Fruit fly (Drosophila melanogaster): ENCODE results near the gene Rga.

The Rga gene

DNA sequence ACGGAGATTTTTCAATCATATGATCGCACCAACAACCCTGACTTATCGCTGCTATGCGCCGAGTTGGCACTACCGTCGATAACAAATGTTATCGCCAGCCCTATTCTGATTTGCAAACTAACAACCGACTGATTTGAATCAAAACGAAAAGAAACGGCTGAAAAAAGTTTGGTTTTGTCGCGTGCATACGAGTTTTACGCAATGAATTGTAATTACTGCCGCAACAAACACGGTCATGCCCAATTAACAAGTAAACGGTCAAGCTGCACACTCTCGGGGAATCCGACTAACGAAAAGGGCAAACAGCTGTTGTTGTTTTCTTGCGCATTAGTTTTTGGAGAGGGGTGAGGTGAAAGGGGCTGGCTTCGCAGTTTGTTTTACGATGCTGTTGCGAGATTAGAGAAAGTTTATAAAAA lies 48.1 kb downstream of the Rga start, which contains the start of the genes CG14671 and CG12746 (continued):
- TF ChIP-seq ttk (GFP tag; IDR thresholded peaks at IDR 0.05) (no peak), gsb (GFP tag; IDR thresholded peaks at IDR 0.05) (no peak), CG12299 (tag; optimal IDR thresholded peaks at IDR 0.05) (peak; percentile 22), CG1233 (GFP tag; optimal IDR thresholded peaks at IDR 0.05) (no peak), CG11723 (GFP tag; optimal IDR thresholded peaks at IDR 0.05) (no peak), CG10321 (GFP tag; IDR thresholded peaks at IDR 0.05) (no peak), NC2β (GFP tag; optimal IDR thresholded peaks at IDR 0.05) (no peak), Oaz (GFP tag; IDR thresholded peaks at IDR 0.05) (no peak), jumu (GFP tag; optimal IDR thresholded peaks at IDR 0.05) (no peak), Rfx (GFP tag; IDR thresholded peaks at IDR 0.05) (no peak), CG3838 (GFP tag; optimal IDR thresholded peaks at IDR 0.05) (no peak), CG14441 (GFP tag; IDR thresholded peaks at IDR 0.05) (no peak), dati (GFP tag; IDR thresholded peaks at IDR 0.05) (no peak), CG13287 (GFP tag; IDR thresholded peaks at IDR 0.05; ENCODE audit: partially characterized antibody) (peak; percentile 53), crp (GFP tag; optimal IDR thresholded peaks at IDR 0.05) (peak; percentile 68 to 96), fu2 (GFP tag; optimal IDR thresholded peaks at IDR 0.05) (no peak), Rx (GFP tag; IDR thresholded peaks at IDR 0.05) (no peak), z (GFP tag; IDR thresholded peaks at IDR 0.05) (no peak), CG11504 (tag; optimal IDR thresholded peaks at IDR 0.05) (no peak), Lim3 (GFP tag; IDR thresholded peaks at IDR 0.05) (no peak), crol (GFP tag; IDR thresholded peaks at IDR 0.05) (peak; percentile 94), CG30431 (GFP tag; optimal IDR thresholded peaks at IDR 0.05) (no peak), Lpt (GFP tag; optimal IDR thresholded peaks at IDR 0.05) (no peak), CG15696 (tag; optimal IDR thresholded peaks at IDR 0.05) (no peak), pita (GFP tag; optimal IDR thresholded peaks at IDR 0.05) (no peak), E2f1 (GFP tag; IDR thresholded peaks at IDR 0.05) (no peak), CG4360 (GFP tag; IDR thresholded peaks at IDR 0.05) (peak; percentile 48), ham (GFP tag; IDR thresholded peaks at IDR 0.05) (no peak), knrl (GFP tag; IDR thresholded peaks at IDR 0.05; ENCODE audit: partially characterized antibody) (0 out of 3 replicates have a peak, but pooled peaks have one; percentile 9), disco-r (GFP tag; optimal IDR thresholded peaks at IDR 0.05) (no peak), CG7271 (tag; optimal IDR thresholded peaks at IDR 0.05) (no peak), CG9817 (tag; optimal IDR thresholded peaks at IDR 0.05) (no peak), btn (GFP tag; optimal IDR thresholded peaks at IDR 0.05) (no peak), peb (GFP tag; IDR thresholded peaks at IDR 0.05) (no peak), Neu2 (GFP tag; optimal IDR thresholded peaks at IDR 0.05; ENCODE audit: borderline replicate concordance) (no peak), dpn (GFP tag; optimal IDR thresholded peaks at IDR 0.05) (no peak), CG10267 (tag; optimal IDR thresholded peaks at IDR 0.05) (no peak), Atf6 (GFP tag; IDR thresholded peaks at IDR 0.05) (no peak), jing (GFP tag; optimal IDR thresholded peaks at IDR 0.05) (no peak), amos (GFP tag; IDR thresholded peaks at IDR 0.05; ENCODE audit: partially characterized antibody) (no peak; the same call in 1 of the 2 replicates), HmgZ (tag; optimal IDR thresholded peaks at IDR 0.05) (peak; percentile 34), CG17568 (GFP tag; optimal IDR thresholded peaks at IDR 0.05) (no peak), pnt (GFP tag; optimal IDR thresholded peaks at IDR 0.05) (no peak), ftz-f1 (GFP tag; optimal IDR thresholded peaks at IDR 0.05) (no peak), Aef1 (GFP tag; IDR thresholded peaks at IDR 0.05) (0 out of 3 replicates have a peak, but pooled peaks have one; percentile 21), Six4 (GFP tag; optimal IDR thresholded peaks at IDR 0.05) (no peak), CG9215 (GFP tag; IDR thresholded peaks at IDR 0.05) (no peak), D19A (tag; optimal IDR thresholded peaks at IDR 0.05) (no peak), mirr (GFP tag; optimal IDR thresholded peaks at IDR 0.05) (peak; percentile 22), schlank (tag; optimal IDR thresholded peaks at IDR 0.05) (no peak), Ets97D (GFP tag; optimal IDR thresholded peaks at IDR 0.05) (no peak), stwl (tag; optimal IDR thresholded peaks at IDR 0.05) (peak; percentile 35)

Data from whole organism, embryonic.